Worm (Caenorhabditis elegans): ENCODE results near the gene W04G3.13.

W04G3.13 gene

ce11 chrX:11078150-11078549 lies 1.4 kb downstream of the W04G3.13 start, which contains the start of gene W04G3.10:
Gene W04G3.10 (minus strand): TSS chrX:11078250.
- TF ChIP-seq T22C8.4 (GFP tag; IDR thresholded peaks at IDR 0.05) (no peak), ref-1 (GFP tag; conservative IDR thresholded peaks at IDR 0.05) (no peak), ztf-29 (GFP tag; IDR thresholded peaks at IDR 0.05) (no peak), tab-1 (GFP tag; IDR thresholded peaks at IDR 0.05) (no peak), flt-1 (GFP tag; IDR thresholded peaks at IDR 0.05) (no peak), ztf-23 (GFP tag; IDR thresholded peaks at IDR 0.05) (no peak), klf-2 (GFP tag; conservative IDR thresholded peaks at IDR 0.05) (no peak), cog-1 (tag; optimal IDR thresholded peaks at IDR 0.05) (no peak), med-1 (GFP tag; optimal IDR thresholded peaks at IDR 0.05; ENCODE audit: insufficient read depth) (no peak)

DNA sequence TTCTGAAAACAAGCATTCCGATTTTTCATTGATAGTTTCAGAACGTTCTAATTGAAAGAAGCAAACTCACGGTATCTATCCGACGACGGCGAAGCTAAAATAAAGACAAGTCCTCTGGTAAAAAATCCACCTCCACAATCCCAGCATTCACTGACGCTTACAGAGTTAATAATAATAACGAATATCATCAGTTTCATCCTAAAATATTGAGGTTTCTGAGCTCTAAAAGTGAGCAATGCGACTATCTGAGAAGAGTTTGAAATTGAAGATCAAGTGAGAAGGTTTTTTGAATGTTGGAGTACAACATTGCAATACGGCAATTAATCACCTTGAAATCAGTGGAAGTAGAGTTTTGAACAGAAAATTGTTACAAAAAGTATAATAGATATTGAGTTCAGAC lies 3.1 kb downstream of the W04G3.13 start, which contains the start of gene W04G3.12:
Gene W04G3.12 (minus strand): TSS at position 311 of the 400 bp plus-strand sequence.
- TF ChIP-seq tab-1 (GFP tag; IDR thresholded peaks at IDR 0.05) (no peak), ref-1 (GFP tag; conservative IDR thresholded peaks at IDR 0.05) (no peak), med-1 (GFP tag; optimal IDR thresholded peaks at IDR 0.05; ENCODE audit: insufficient read depth) (no peak), cog-1 (tag; optimal IDR thresholded peaks at IDR 0.05) (no peak), ztf-29 (GFP tag; IDR thresholded peaks at IDR 0.05) (no peak), flt-1 (GFP tag; IDR thresholded peaks at IDR 0.05) (no peak), T22C8.4 (GFP tag; IDR thresholded peaks at IDR 0.05) (no peak), ztf-23 (GFP tag; IDR thresholded peaks at IDR 0.05) (no peak), klf-2 (GFP tag; conservative IDR thresholded peaks at IDR 0.05) (no peak)

ce11 chrX:11073358-11073757 lies 6.2 kb downstream of the W04G3.13 start, which contains the start of gene W04G3.5:
Gene W04G3.5 (plus strand): TSS chrX:11073658.
- TF ChIP-seq flt-1 (GFP tag; IDR thresholded peaks at IDR 0.05) (no peak), tab-1 (GFP tag; IDR thresholded peaks at IDR 0.05) (no peak), ztf-29 (GFP tag; IDR thresholded peaks at IDR 0.05) (no peak)

- TF ChIP-seq ztf-23 (GFP tag; IDR thresholded peaks at IDR 0.05) (0 out of 2 replicates have a peak, but pooled peaks have one; percentile 51), cog-1 (tag; optimal IDR thresholded peaks at IDR 0.05) (no peak), ref-1 (GFP tag; conservative IDR thresholded peaks at IDR 0.05) (no peak), flt-1 (GFP tag; IDR thresholded peaks at IDR 0.05) (no peak; the same call in 1 of the 2 replicates)
Measured at ce11 chrX:11072701-11073100, 6.9 kb downstream of the W04G3.13 start.

DNA sequence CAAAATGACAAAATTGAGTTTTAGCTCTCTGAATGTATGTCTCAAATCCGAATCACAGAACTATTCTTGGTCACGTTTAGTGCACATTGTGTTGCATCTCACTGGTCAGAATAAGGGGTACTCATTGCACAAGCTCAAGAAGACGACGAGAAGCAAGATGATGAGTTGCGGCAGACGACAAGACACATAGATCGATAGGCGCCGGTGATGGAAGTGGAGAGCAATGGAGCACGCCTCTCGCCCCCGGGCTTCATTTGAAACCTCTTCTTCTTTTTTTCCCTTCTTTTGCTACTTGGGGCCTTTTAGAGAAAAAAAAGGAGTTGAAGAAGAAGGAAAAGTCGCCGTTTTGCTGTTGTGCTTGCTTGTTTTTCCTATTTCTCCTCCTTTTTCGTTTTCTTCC lies 11.2 kb downstream of the W04G3.13 start, which contains the start of gene apt-9:
Gene apt-9 (plus strand): TSS at position 194 of the 400 bp plus-strand sequence.
- TF ChIP-seq klf-2 (GFP tag; conservative IDR thresholded peaks at IDR 0.05) (no peak), ztf-29 (GFP tag; IDR thresholded peaks at IDR 0.05) (no peak), cog-1 (tag; optimal IDR thresholded peaks at IDR 0.05) (no peak), T22C8.4 (GFP tag; IDR thresholded peaks at IDR 0.05) (no peak), flt-1 (GFP tag; IDR thresholded peaks at IDR 0.05) (no peak), ref-1 (GFP tag; conservative IDR thresholded peaks at IDR 0.05) (no peak)

DNA sequence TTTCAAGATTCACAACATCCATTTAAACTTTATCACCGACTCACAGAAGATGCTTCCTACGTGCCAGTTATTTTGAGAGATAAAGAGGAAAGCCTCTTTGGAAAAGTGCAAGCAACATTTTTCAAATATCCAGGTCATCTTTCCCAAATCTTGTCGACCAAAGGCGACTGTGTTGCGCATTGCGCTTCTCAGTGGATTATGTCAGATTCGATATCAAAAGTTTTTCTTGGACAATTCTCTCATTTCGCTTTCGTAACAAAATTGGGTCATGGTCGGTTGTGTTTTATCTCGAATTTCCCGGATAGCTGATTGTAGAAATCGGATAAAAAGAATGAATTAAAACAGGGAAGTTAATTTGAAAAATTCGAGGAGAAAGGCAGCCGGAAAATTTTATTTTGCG lies 12.3 kb downstream of the W04G3.13 start:
- TF ChIP-seq klf-2 (GFP tag; conservative IDR thresholded peaks at IDR 0.05) (no peak), ref-1 (GFP tag; conservative IDR thresholded peaks at IDR 0.05) (no peak), med-1 (GFP tag; optimal IDR thresholded peaks at IDR 0.05; ENCODE audit: insufficient read depth) (no peak), T22C8.4 (GFP tag; IDR thresholded peaks at IDR 0.05) (no peak), cog-1 (tag; optimal IDR thresholded peaks at IDR 0.05) (no peak), flt-1 (GFP tag; IDR thresholded peaks at IDR 0.05) (no peak)

- TF ChIP-seq klf-2 (GFP tag; conservative IDR thresholded peaks at IDR 0.05) (no peak), flt-1 (GFP tag; IDR thresholded peaks at IDR 0.05) (no peak), T22C8.4 (GFP tag; IDR thresholded peaks at IDR 0.05) (no peak), ref-1 (GFP tag; conservative IDR thresholded peaks at IDR 0.05) (no peak), cog-1 (tag; optimal IDR thresholded peaks at IDR 0.05) (no peak), med-1 (GFP tag; optimal IDR thresholded peaks at IDR 0.05; ENCODE audit: insufficient read depth) (no peak), tab-1 (GFP tag; IDR thresholded peaks at IDR 0.05) (no peak), ztf-23 (GFP tag; IDR thresholded peaks at IDR 0.05) (no peak), ztf-29 (GFP tag; IDR thresholded peaks at IDR 0.05) (no peak)
Measured at ce11 chrX:11064799-11065198, 14.8 kb downstream of the W04G3.13 start, which contains the start of gene lpr-4. Gene lpr-4 (plus strand): TSS chrX:11065126.

DNA sequence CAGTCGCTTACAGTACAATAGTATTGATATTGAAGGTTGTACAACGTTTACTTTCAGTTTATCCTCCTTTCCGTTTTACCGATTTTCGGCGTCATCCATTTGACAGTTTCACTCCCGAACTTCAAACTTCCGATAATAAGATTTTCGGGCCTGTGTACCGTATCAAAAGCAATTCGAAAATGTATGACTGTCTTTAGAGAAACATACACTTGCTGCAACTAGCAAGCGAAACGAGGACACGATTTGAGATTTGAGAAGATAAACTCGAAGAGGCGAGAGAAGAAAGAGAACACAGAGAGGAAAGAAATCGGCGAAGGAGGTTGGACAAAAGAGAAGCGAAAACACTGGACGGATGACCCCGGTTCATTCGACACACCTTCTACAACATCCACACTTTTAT lies 17.7 kb downstream of the W04G3.13 start, which contains the start of gene lpr-5:
Gene lpr-5 (plus strand): TSS at position 220 of the 400 bp plus-strand sequence.
- TF ChIP-seq klf-2 (GFP tag; conservative IDR thresholded peaks at IDR 0.05) (no peak), flt-1 (GFP tag; IDR thresholded peaks at IDR 0.05) (no peak), ref-1 (GFP tag; conservative IDR thresholded peaks at IDR 0.05) (no peak), cog-1 (tag; optimal IDR thresholded peaks at IDR 0.05) (no peak), ztf-29 (GFP tag; IDR thresholded peaks at IDR 0.05) (no peak), T22C8.4 (GFP tag; IDR thresholded peaks at IDR 0.05) (no peak)

ce11 chrX:11060940-11061339 lies 18.6 kb downstream of the W04G3.13 start:
- TF ChIP-seq ztf-23 (GFP tag; IDR thresholded peaks at IDR 0.05), result no peak
- TF ChIP-seq tab-1 (GFP tag; IDR thresholded peaks at IDR 0.05), result no peak
- no peak for TF ChIP-seq T22C8.4 (GFP tag; IDR thresholded peaks at IDR 0.05)
- no peak for TF ChIP-seq ref-1 (GFP tag; conservative IDR thresholded peaks at IDR 0.05)

DNA sequence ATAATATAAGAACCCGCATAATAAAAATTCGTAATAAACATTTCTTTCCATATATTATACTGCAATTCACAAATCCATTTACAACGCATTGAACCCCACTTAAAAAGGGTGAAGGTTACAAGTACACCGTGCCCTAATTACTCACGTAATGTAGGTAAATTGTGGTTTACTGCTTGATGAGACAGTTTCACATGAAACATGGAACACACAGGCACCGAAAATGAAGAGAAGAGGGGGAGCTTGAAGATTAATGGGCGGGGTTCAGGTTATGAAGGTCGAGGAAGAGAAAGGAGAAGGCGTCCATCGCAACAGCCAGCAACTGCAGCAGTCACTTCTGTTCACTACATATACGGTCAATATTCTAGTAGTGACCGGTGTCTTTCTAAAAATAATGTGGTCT lies 19.8 kb downstream of the W04G3.13 start, which contains the start of gene lpr-6:
Gene lpr-6 (plus strand): TSS at position 251 of the 400 bp plus-strand sequence.
- no peak for TF ChIP-seq ztf-29 (GFP tag; IDR thresholded peaks at IDR 0.05)
- no peak for TF ChIP-seq ref-1 (GFP tag; conservative IDR thresholded peaks at IDR 0.05)
- TF ChIP-seq klf-2 (GFP tag; conservative IDR thresholded peaks at IDR 0.05), result no peak
- no peak for TF ChIP-seq cog-1 (tag; optimal IDR thresholded peaks at IDR 0.05)
- TF ChIP-seq tab-1 (GFP tag; IDR thresholded peaks at IDR 0.05), result no peak
- TF ChIP-seq ztf-23 (GFP tag; IDR thresholded peaks at IDR 0.05), result no peak
- no peak for TF ChIP-seq T22C8.4 (GFP tag; IDR thresholded peaks at IDR 0.05)
- no peak for TF ChIP-seq flt-1 (GFP tag; IDR thresholded peaks at IDR 0.05)

Measured in whole organism, midembryonic.